Worm (Caenorhabditis elegans) whole organism, L4 larva: ENCODE data around the gene pxmp-4.
A peak's percentile ranks its signal among the peaks of the same experiment; 100 is the strongest.

Source experiments
- F49E8.2 ChIP-seq: sonication (generic microtip); optimal IDR thresholded peaks from 2 replicates; lab custom pipeline; 2016; ENCODE audit warnings: missing compliant biosample characterization, mild to moderate bottlenecking, missing genetic modification characterization, borderline replicate concordance
- R02D3.7 ChIP-seq: fragments of 150-350 bp; sonication (generic microtip); optimal IDR thresholded peaks from 3 replicates; lab custom pipeline; 2014; ENCODE audit warnings: missing biosample characterization, missing genetic modification characterization
- T26A8.4 ChIP-seq: fragments of 200-800 bp; sonication (Bioruptor generic); IDR thresholded peaks from 2 replicates; pipeline ENCODE4 v1.3.6; 2022; ENCODE audit warnings: missing genetic modification characterization, missing compliant biosample characterization
- Y5F2A.4 ChIP-seq: fragments of 200-800 bp; sonication (Bioruptor generic); optimal IDR thresholded peaks from 2 replicates; lab custom pipeline; 2018; ENCODE audit warnings: mild to moderate bottlenecking, missing genetic modification characterization, missing compliant biosample characterization
- daf-12 ChIP-seq: fragments of 150-350 bp; optimal IDR thresholded peaks from 2 replicates; lab custom pipeline; 2014; ENCODE audit warnings: missing biosample characterization, missing genetic modification reagents, missing genetic modification characterization
- daf-16 ChIP-seq, 3 experiments: sonication (generic microtip); optimal IDR thresholded peaks; 2 replicates each; lab custom pipeline; 2016 to 2017; ENCODE audit warnings: missing genetic modification characterization in 3 of 3, missing genetic modification reagents in 3 of 3, mild to moderate bottlenecking in 2 of 3, missing compliant biosample characterization in 2 of 3, missing biosample characterization in 1 of 3, moderate library complexity in 1 of 3
- dmd-6 ChIP-seq: fragments of 200-800 bp; sonication (Bioruptor generic); IDR thresholded peaks from 2 replicates; pipeline ENCODE4 v1.3.6; 2022; ENCODE audit warnings: missing genetic modification reagents, missing genetic modification characterization, missing compliant biosample characterization
- dmd-8 ChIP-seq: fragments of 200-800 bp; sonication (Bioruptor generic); IDR thresholded peaks from 2 replicates; pipeline ENCODE4 v1.3.6; 2022; ENCODE audit warnings: missing genetic modification characterization, missing compliant biosample characterization
- dmd-9 ChIP-seq: fragments of 200-800 bp; sonication (Bioruptor generic); IDR thresholded peaks from 2 replicates; pipeline ENCODE4 v1.3.6; 2022; ENCODE audit warnings: missing genetic modification reagents, missing genetic modification characterization, missing compliant biosample characterization
- duxl-1 ChIP-seq: sonication (generic microtip); optimal IDR thresholded peaks from 2 replicates; lab custom pipeline; 2016; ENCODE audit warnings: mild to moderate bottlenecking, missing genetic modification characterization, moderate library complexity, missing compliant biosample characterization; ENCODE audit not compliant: poor library complexity
- dve-1 ChIP-seq: sonication (generic microtip); optimal IDR thresholded peaks from 2 replicates; lab custom pipeline; 2017; ENCODE audit warnings: antibody characterized with exemption, mild to moderate bottlenecking, missing genetic modification characterization, missing compliant biosample characterization; ENCODE audit not compliant: insufficient read depth
- egl-43 ChIP-seq: fragments of 200-800 bp; sonication (Bioruptor generic); IDR thresholded peaks from 2 replicates; pipeline ENCODE4 v1.3.6; 2022; ENCODE audit warnings: missing genetic modification reagents, missing genetic modification characterization, missing compliant biosample characterization
- fos-1 ChIP-seq: fragments of 150-350 bp; optimal IDR thresholded peaks from 2 replicates; lab custom pipeline; 2014; ENCODE audit warnings: missing biosample characterization, missing genetic modification characterization
- gei-8 ChIP-seq: fragments of 200-800 bp; sonication (Bioruptor generic); optimal IDR thresholded peaks from 2 replicates; lab custom pipeline; 2018; ENCODE audit warnings: mild to moderate bottlenecking, missing genetic modification characterization, missing compliant biosample characterization
- hif-1 ChIP-seq, 2 experiments: sonication (generic microtip); optimal IDR thresholded peaks; 2 replicates each; lab custom pipeline; 2016 to 2017; ENCODE audit warnings: missing compliant biosample characterization in 2 of 2, missing genetic modification characterization in 2 of 2, missing genetic modification reagents in 2 of 2, missing genotype in 2 of 2, mild to moderate bottlenecking in 1 of 2
- lim-7 ChIP-seq: fragments of 200-800 bp; sonication (Bioruptor generic); IDR thresholded peaks from 2 replicates; pipeline ENCODE4 v1.3.6; 2022; ENCODE audit warnings: missing genetic modification characterization, missing compliant biosample characterization
- lin-1 ChIP-seq: fragments of 200-800 bp; sonication (Bioruptor generic); IDR thresholded peaks from 2 replicates; pipeline ENCODE4 v1.3.6; 2022; ENCODE audit warnings: missing genetic modification reagents, missing genetic modification characterization, missing compliant biosample characterization
- lin-13 ChIP-seq: fragments of 150-350 bp; optimal IDR thresholded peaks from 2 replicates; lab custom pipeline; 2014; ENCODE audit warnings: missing biosample characterization, missing genetic modification reagents, missing genetic modification characterization
- mdl-1 ChIP-seq, 2 experiments: fragments of 150-350 bp in 1 of 2; sonication (generic microtip) in 1 of 2; optimal IDR thresholded peaks; 2 replicates each; lab custom pipeline; 2014 to 2017; ENCODE audit warnings: missing biosample characterization in 2 of 2, missing genetic modification characterization in 2 of 2
- mes-2 ChIP-seq: sonication (generic microtip); optimal IDR thresholded peaks from 2 replicates; lab custom pipeline; 2016; ENCODE audit warnings: missing genotype, mild to moderate bottlenecking, missing genetic modification characterization, missing compliant biosample characterization; ENCODE audit not compliant: poor library complexity, severe bottlenecking
- nhr-10 ChIP-seq: fragments of 150-350 bp; optimal IDR thresholded peaks from 2 replicates; lab custom pipeline; 2014; ENCODE audit warnings: missing biosample characterization, missing genetic modification characterization
- nhr-102 ChIP-seq: sonication (generic microtip); optimal IDR thresholded peaks from 2 replicates; lab custom pipeline; 2016; ENCODE audit warnings: mild to moderate bottlenecking, missing genetic modification characterization, moderate library complexity, missing compliant biosample characterization
- nhr-111 ChIP-seq: fragments of 200-800 bp; sonication (Bioruptor generic); optimal IDR thresholded peaks from 2 replicates; lab custom pipeline; 2018; ENCODE audit warnings: mild to moderate bottlenecking, missing genetic modification characterization, missing compliant biosample characterization
- nhr-237 ChIP-seq: sonication (generic microtip); optimal IDR thresholded peaks from 2 replicates; lab custom pipeline; 2017; ENCODE audit warnings: missing biosample characterization, missing genetic modification characterization
- nhr-28 ChIP-seq: fragments of 150-350 bp; optimal IDR thresholded peaks from 2 replicates; lab custom pipeline; 2014; ENCODE audit warnings: missing biosample characterization, missing genetic modification characterization
- pha-4 ChIP-seq, 2 experiments: fragments of 150-350 bp in 1 of 2; fragments of 200-800 bp in 1 of 2; sonication (Bioruptor generic) in 1 of 2; IDR thresholded peaks in 1 of 2; optimal IDR thresholded peaks in 1 of 2; 2 replicates each; pipeline versions ENCODE4 v1.3.6 to Lab custom; 2014 to 2022; ENCODE audit warnings: missing genetic modification characterization in 2 of 2, missing genetic modification reagents in 2 of 2, missing biosample characterization in 1 of 2, missing compliant biosample characterization in 1 of 2
- pqm-1 ChIP-seq: sonication (generic microtip); optimal IDR thresholded peaks from 2 replicates; lab custom pipeline; 2017; ENCODE audit warnings: missing biosample characterization, missing genetic modification characterization
- saeg-2 ChIP-seq: fragments of 200-800 bp; sonication (Bioruptor generic); IDR thresholded peaks from 2 replicates; pipeline ENCODE4 v1.3.6; 2022; ENCODE audit warnings: missing genetic modification reagents, missing genetic modification characterization, missing compliant biosample characterization
- snpc-1.2 ChIP-seq: fragments of 200-800 bp; sonication (Bioruptor generic); IDR thresholded peaks from 2 replicates; pipeline ENCODE4 v1.3.6; 2022; ENCODE audit warnings: missing genetic modification reagents, missing genetic modification characterization, missing compliant biosample characterization
- spr-1 ChIP-seq: sonication (generic microtip); optimal IDR thresholded peaks from 2 replicates; lab custom pipeline; 2016; ENCODE audit warnings: mild to moderate bottlenecking, missing genetic modification characterization, missing compliant biosample characterization
- spr-3 ChIP-seq: fragments of 200-800 bp; sonication (Bioruptor generic); optimal IDR thresholded peaks from 2 replicates; lab custom pipeline; 2018; ENCODE audit warnings: mild to moderate bottlenecking, missing genetic modification characterization, missing compliant biosample characterization
- unc-62 ChIP-seq, 3 experiments: fragments of 150-350 bp in 1 of 3; sonication (generic microtip); optimal IDR thresholded peaks in 2 of 3; peaks in 1 of 3; 1 replicate in 1 of 3; 2 replicates in 2 of 3; lab custom pipeline; 2014 to 2017; ENCODE audit warnings: missing biosample characterization in 3 of 3, missing genetic modification characterization in 3 of 3, missing genetic modification reagents in 3 of 3, missing genotype in 1 of 3
- vab-7 ChIP-seq: fragments of 200-800 bp; sonication (Bioruptor generic); IDR thresholded peaks from 2 replicates; pipeline ENCODE4 v1.3.6; 2022; ENCODE audit warnings: missing genetic modification reagents, missing genetic modification characterization, missing compliant biosample characterization
- zag-1 ChIP-seq: fragments of 150-350 bp; optimal IDR thresholded peaks from 2 replicates; lab custom pipeline; 2014; ENCODE audit warnings: missing biosample characterization, missing genetic modification characterization
- zfp-2 ChIP-seq: sonication (generic microtip); optimal IDR thresholded peaks from 2 replicates; lab custom pipeline; 2016; ENCODE audit warnings: mild to moderate bottlenecking, missing genetic modification characterization, missing compliant biosample characterization

The pxmp-4 gene

DNA sequence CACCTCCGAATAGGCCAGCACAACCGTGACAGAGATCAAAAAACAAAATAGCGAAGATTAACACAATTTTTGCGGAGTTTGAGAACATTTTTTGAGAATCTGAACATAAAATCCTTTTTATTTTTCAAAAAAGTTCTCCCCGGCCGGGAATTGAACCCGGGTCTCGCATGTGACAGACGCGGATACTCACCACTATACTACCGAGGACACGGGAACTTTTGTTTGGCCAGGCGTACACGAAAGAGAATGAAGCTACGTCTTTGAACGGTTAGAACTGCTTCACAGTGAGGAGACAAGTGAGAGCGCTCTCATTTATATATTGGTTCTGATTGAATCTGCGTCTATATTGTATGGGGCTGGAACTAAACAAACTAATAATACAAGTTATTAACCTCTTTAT lies 14.5 kb downstream of the pxmp-4 start, which contains the start of gene grl-26 (continued):
- TF ChIP-seq nhr-102 (tag; lab: Kevin White, UChicago) (peak; percentile 59), dmd-6 (GFP tag; lab: Robert Waterston, UW) (peak; percentile 52), spr-3 (GFP tag; lab: Kevin White, UChicago) (peak; percentile 72), Y5F2A.4 (GFP tag; lab: Kevin White, UChicago) (peak; percentile 24), zag-1 (no peak), fos-1 (no peak), nhr-111 (GFP tag; lab: Kevin White, UChicago) (peak; percentile 71), mdl-1 (tag; optimal IDR thresholded peaks at IDR 0.05; lab: Kevin White, UChicago) (peak in 1 of 2 experiments; percentile 75), lin-13 (GFP tag; lab: Kevin White, UChicago) (no peak), gei-8 (peak; percentile 66), lim-7 (GFP tag; lab: Robert Waterston, UW) (peak; percentile 91), nhr-10 (tag; lab: Kevin White, UChicago) (no peak), daf-12 (no peak), vab-7 (GFP tag; lab: Robert Waterston, UW) (peak; percentile 94), dmd-8 (GFP tag; lab: Robert Waterston, UW) (peak; percentile 83)

DNA sequence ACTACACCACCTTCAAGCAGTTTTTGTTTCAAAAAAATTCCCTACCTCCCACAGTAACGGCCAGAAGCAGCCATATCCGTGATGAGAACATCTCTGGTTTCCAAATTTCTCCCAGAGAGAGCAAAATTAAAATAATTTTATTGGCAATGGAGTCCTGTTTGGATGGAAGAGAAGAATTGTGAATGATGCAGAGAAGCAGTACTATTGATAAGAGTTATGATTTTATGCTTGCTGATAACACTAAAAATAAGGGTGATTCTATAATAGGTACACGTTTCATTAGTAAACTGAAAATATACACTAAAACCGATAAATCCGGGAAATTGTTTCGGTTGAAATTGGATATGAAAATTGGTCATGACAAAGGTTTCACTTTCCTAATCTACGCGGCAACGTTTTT lies 16.6 kb downstream of the pxmp-4 start, which contains the start of gene dsc-4:
Gene dsc-4 (minus strand): TSS at position 165 of the 400 bp plus-strand sequence.
- TF ChIP-seq daf-16 (GFP tag; optimal IDR thresholded peaks at IDR 0.05; lab: Kevin White, UChicago) (no peak), daf-16 (tag; optimal IDR thresholded peaks at IDR 0.05; lab: Kevin White, UChicago) (peak; percentile 60), dve-1 (tag; lab: Kevin White, UChicago) (peak; percentile 24), lin-1 (no peak), nhr-28 (peak; percentile 46), spr-1 (tag; lab: Kevin White, UChicago) (no peak), dmd-6 (GFP tag; lab: Robert Waterston, UW) (peak; percentile 26; the same call in 1 of the 2 replicates), F49E8.2 (tag; lab: Kevin White, UChicago) (no peak), pqm-1 (tag; lab: Kevin White, UChicago) (peak; percentile 79)

DNA sequence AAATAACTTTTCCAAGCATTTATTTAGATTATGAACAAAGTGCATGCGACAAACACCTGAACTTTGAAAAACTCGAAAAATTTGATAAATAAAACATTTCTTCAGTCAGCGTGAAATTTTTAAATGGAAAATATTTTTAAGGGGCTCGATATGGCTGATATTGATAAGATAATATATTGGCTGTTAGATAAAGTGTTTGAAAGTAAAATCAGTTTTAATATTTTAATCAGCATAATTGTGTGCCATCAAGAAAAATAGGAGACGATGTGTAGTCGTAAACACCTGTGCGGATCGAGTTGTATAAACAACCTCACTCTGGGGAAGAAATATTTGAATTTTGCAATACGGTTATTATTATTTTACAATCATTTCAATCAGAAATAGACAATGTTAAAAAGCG lies 17.3 kb downstream of the pxmp-4 start:
- peak; percentile 0 for TF ChIP-seq dve-1 (tag; lab: Kevin White, UChicago)
- no peak for TF ChIP-seq nhr-111 (GFP tag; lab: Kevin White, UChicago)
- no peak for TF ChIP-seq daf-16 (GFP tag; optimal IDR thresholded peaks at IDR 0.05; lab: Kevin White, UChicago)
- TF ChIP-seq daf-16 (tag; optimal IDR thresholded peaks at IDR 0.05; lab: Kevin White, UChicago) = peak; percentile 90
- TF ChIP-seq, all 104 proteins: peak for 2

DNA sequence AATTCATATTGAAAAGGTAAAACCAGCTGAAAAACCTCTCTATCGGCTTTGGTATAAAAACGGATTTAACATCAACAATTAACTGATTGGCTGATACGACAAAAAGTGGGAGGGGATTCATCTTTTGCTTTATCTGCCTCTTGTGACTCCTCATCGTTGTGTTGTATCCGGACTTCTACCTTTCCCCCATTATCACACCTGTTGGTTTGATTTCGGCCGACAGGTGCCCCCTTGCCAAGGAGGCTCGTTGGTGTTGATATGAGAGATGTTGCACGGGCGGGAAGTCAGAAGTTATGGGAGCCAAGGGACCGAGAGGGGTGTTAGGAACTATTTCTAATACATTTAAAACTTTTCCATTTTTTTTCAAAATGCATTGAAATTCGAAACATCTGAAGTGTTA lies 22.5 kb downstream of the pxmp-4 start:
- TF ChIP-seq unc-62 (GFP tag; optimal IDR thresholded peaks at IDR 0.05 in 1 of 2; lab: Kevin White, UChicago) (peak in 1 of 2 experiments; percentile 15), unc-62 (tag; optimal IDR thresholded peaks at IDR 0.05; lab: Kevin White, UChicago) (no peak), pha-4 (GFP tag; IDR thresholded peaks at IDR 0.05; lab: Robert Waterston, UW) (no peak), pha-4 (tag; optimal IDR thresholded peaks at IDR 0.05; lab: Kevin White, UChicago) (no peak)
- TF ChIP-seq, all 104 proteins: peak for 1

DNA sequence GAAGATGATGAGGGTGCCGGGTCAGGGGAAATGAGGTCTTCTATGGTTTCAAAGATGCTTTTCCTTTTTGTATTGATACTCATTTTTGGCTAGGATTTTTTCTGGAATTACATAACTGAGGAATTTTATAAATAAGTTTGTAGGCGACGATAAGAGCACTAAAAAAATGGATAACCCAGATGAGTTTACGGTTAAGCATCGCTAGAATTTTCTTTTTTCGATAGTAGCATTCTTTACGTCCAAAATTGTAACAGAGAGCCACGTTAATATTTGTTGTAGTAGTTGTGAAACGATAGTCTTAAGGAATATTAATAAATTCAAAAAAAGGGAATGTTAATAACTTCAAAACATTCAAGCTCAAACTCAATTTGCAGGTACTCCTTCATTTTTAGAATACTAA lies 23.4 kb downstream of the pxmp-4 start, which contains the start of gene snai-1:
Gene snai-1 (minus strand): TSS at position 101 of the 400 bp plus-strand sequence.
- TF ChIP-seq saeg-2 (GFP tag; lab: Robert Waterston, UW) (no peak), snpc-1.2 (GFP tag; lab: Robert Waterston, UW) (no peak), T26A8.4 (GFP tag; lab: Robert Waterston, UW) (no peak), dmd-9 (no peak), gei-8 (no peak), zfp-2 (no peak), pha-4 (GFP tag; IDR thresholded peaks at IDR 0.05; lab: Robert Waterston, UW) (no peak), pha-4 (tag; optimal IDR thresholded peaks at IDR 0.05; lab: Kevin White, UChicago) (no peak), mes-2 (tag; lab: Kevin White, UChicago) (no peak), R02D3.7 (no peak), fos-1 (no peak), egl-43 (no peak), pqm-1 (tag; lab: Kevin White, UChicago) (no peak), nhr-237 (no peak), hif-1 (tag; optimal IDR thresholded peaks at IDR 0.05; lab: Kevin White, UChicago) (no peak), duxl-1 (tag; lab: Kevin White, UChicago) (no peak), unc-62 (GFP tag; optimal IDR thresholded peaks at IDR 0.05 in 1 of 2; lab: Kevin White, UChicago) (no peak), unc-62 (tag; optimal IDR thresholded peaks at IDR 0.05; lab: Kevin White, UChicago) (no peak), zag-1 (no peak)
